Worm (Caenorhabditis elegans) whole organism, L4 larva: ENCODE results near the gene snrp-200.

ENCODE experiments used
- D1046.2 ChIP-seq: fragments of 200-800 bp; sonication (Bioruptor generic); IDR thresholded peaks from 2 replicates; pipeline ENCODE4 v1.3.6; 2022; ENCODE audit warnings: missing genetic modification characterization, missing compliant biosample characterization
- F10B5.3 ChIP-seq: sonication (generic microtip); optimal IDR thresholded peaks from 2 replicates; lab custom pipeline; 2016; ENCODE audit warnings: mild to moderate bottlenecking, missing genetic modification characterization, missing compliant biosample characterization
- F26F4.8 ChIP-seq: fragments of 200-800 bp; sonication (Bioruptor generic); conservative IDR thresholded peaks from 2 replicates; pipeline ENCODE4 v1.3.6; 2022; ENCODE audit warnings: missing genetic modification characterization, missing compliant biosample characterization
- R02D3.7 ChIP-seq: fragments of 150-350 bp; sonication (generic microtip); optimal IDR thresholded peaks from 3 replicates; lab custom pipeline; 2014; ENCODE audit warnings: missing biosample characterization, missing genetic modification characterization
- T20F7.1 ChIP-seq: fragments of 200-800 bp; sonication (Bioruptor generic); optimal IDR thresholded peaks from 2 replicates; lab custom pipeline; 2018; ENCODE audit warnings: mild to moderate bottlenecking, missing genetic modification characterization, missing compliant biosample characterization
- Y48G9A.11 ChIP-seq: fragments of 200-800 bp; sonication (Bioruptor generic); IDR thresholded peaks from 2 replicates; pipeline ENCODE4 v1.3.6; 2022; ENCODE audit warnings: missing genetic modification reagents, missing genetic modification characterization, missing compliant biosample characterization
- aha-1 ChIP-seq: fragments of 150-350 bp; peaks from one replicate; lab custom pipeline; 2014; ENCODE audit warnings: missing biosample characterization, missing genetic modification characterization
- aly-2 ChIP-seq: sonication (generic microtip); optimal IDR thresholded peaks from 2 replicates; lab custom pipeline; 2018; ENCODE audit warnings: missing biosample characterization, missing genetic modification characterization
- ama-1 ChIP-seq: fragments of 150-350 bp; optimal IDR thresholded peaks from 2 replicates; lab custom pipeline; 2014; ENCODE audit warnings: inconsistent platforms, mixed read lengths
- arid-1 ChIP-seq: fragments of 200-800 bp; sonication (Bioruptor generic); conservative IDR thresholded peaks from 2 replicates; pipeline ENCODE4 v1.3.6; 2022; ENCODE audit warnings: missing genetic modification reagents, missing genetic modification characterization, missing compliant biosample characterization
- ceh-28 ChIP-seq: fragments of 150-350 bp; optimal IDR thresholded peaks from 2 replicates; lab custom pipeline; 2014; ENCODE audit warnings: missing biosample characterization, missing genetic modification reagents, missing genetic modification characterization
- ceh-82 ChIP-seq: sonication (generic microtip); optimal IDR thresholded peaks from 2 replicates; lab custom pipeline; 2017; ENCODE audit warnings: missing biosample characterization, missing genetic modification characterization
- ces-1 ChIP-seq: fragments of 150-350 bp; sonication (generic microtip); optimal IDR thresholded peaks from 4 replicates; lab custom pipeline; 2014; ENCODE audit warnings: missing biosample characterization, missing genetic modification reagents, missing genetic modification characterization
- dmd-8 ChIP-seq: fragments of 200-800 bp; sonication (Bioruptor generic); IDR thresholded peaks from 2 replicates; pipeline ENCODE4 v1.3.6; 2022; ENCODE audit warnings: missing genetic modification characterization, missing compliant biosample characterization
- dmd-9 ChIP-seq: fragments of 200-800 bp; sonication (Bioruptor generic); IDR thresholded peaks from 2 replicates; pipeline ENCODE4 v1.3.6; 2022; ENCODE audit warnings: missing genetic modification reagents, missing genetic modification characterization, missing compliant biosample characterization
- dpl-1 ChIP-seq: fragments of 150-350 bp; optimal IDR thresholded peaks from 2 replicates; lab custom pipeline; 2014; ENCODE audit warnings: missing biosample characterization, missing genetic modification reagents, missing genetic modification characterization
- duxl-1 ChIP-seq: sonication (generic microtip); optimal IDR thresholded peaks from 2 replicates; lab custom pipeline; 2016; ENCODE audit warnings: mild to moderate bottlenecking, missing genetic modification characterization, moderate library complexity, missing compliant biosample characterization; ENCODE audit not compliant: poor library complexity
- dve-1 ChIP-seq: sonication (generic microtip); optimal IDR thresholded peaks from 2 replicates; lab custom pipeline; 2017; ENCODE audit warnings: antibody characterized with exemption, mild to moderate bottlenecking, missing genetic modification characterization, missing compliant biosample characterization; ENCODE audit not compliant: insufficient read depth
- fkh-10 ChIP-seq: fragments of 150-350 bp; optimal IDR thresholded peaks from 2 replicates; lab custom pipeline; 2014; ENCODE audit warnings: missing biosample characterization, missing genetic modification reagents, missing genetic modification characterization
- fos-1 ChIP-seq: fragments of 150-350 bp; optimal IDR thresholded peaks from 2 replicates; lab custom pipeline; 2014; ENCODE audit warnings: missing biosample characterization, missing genetic modification characterization
- hlh-11 ChIP-seq: fragments of 200-800 bp; sonication (Bioruptor generic); optimal IDR thresholded peaks from 2 replicates; lab custom pipeline; 2018; ENCODE audit warnings: mild to moderate bottlenecking, missing genetic modification characterization, missing compliant biosample characterization
- hlh-30 ChIP-seq: sonication (generic microtip); optimal IDR thresholded peaks from 2 replicates; lab custom pipeline; 2017; ENCODE audit warnings: antibody characterized with exemption, mild to moderate bottlenecking, missing genetic modification characterization, missing compliant biosample characterization; ENCODE audit not compliant: insufficient read depth
- hmg-1.1 ChIP-seq: fragments of 200-800 bp; sonication (Bioruptor generic); IDR thresholded peaks from 2 replicates; pipeline ENCODE4 v1.3.6; 2022; ENCODE audit warnings: missing genetic modification reagents, missing genetic modification characterization, missing compliant biosample characterization
- jun-1 ChIP-seq: fragments of 150-350 bp; optimal IDR thresholded peaks from 2 replicates; lab custom pipeline; 2014; ENCODE audit warnings: missing biosample characterization, missing genetic modification reagents, missing genetic modification characterization
- lin-29 ChIP-seq: fragments of 200-800 bp; sonication (Bioruptor generic); IDR thresholded peaks from 2 replicates; pipeline ENCODE4 v1.3.6; 2022; ENCODE audit warnings: missing genetic modification reagents, missing genetic modification characterization, missing compliant biosample characterization
- lin-38 ChIP-seq: fragments of 200-800 bp; sonication (Bioruptor generic); IDR thresholded peaks from 2 replicates; pipeline ENCODE4 v1.3.6; 2022; ENCODE audit warnings: missing genetic modification reagents, missing genetic modification characterization, missing compliant biosample characterization
- lsy-2 ChIP-seq, 2 experiments: fragments of 150-350 bp in 1 of 2; sonication (generic microtip) in 1 of 2; optimal IDR thresholded peaks; 2 replicates each; lab custom pipeline; 2014 to 2017; ENCODE audit warnings: missing biosample characterization in 2 of 2, missing genetic modification characterization in 2 of 2
- madf-5 ChIP-seq, 2 experiments: fragments of 200-800 bp; sonication (Bioruptor generic); IDR thresholded peaks; 2 replicates each; pipeline ENCODE4 v1.3.6; 2022; ENCODE audit warnings: missing compliant biosample characterization in 2 of 2, missing genetic modification characterization in 2 of 2
- mep-1 ChIP-seq: fragments of 150-350 bp; sonication (generic microtip); optimal IDR thresholded peaks from 3 replicates; lab custom pipeline; 2014; ENCODE audit warnings: missing biosample characterization, missing genetic modification characterization
- mes-2 ChIP-seq: sonication (generic microtip); optimal IDR thresholded peaks from 2 replicates; lab custom pipeline; 2016; ENCODE audit warnings: missing genotype, mild to moderate bottlenecking, missing genetic modification characterization, missing compliant biosample characterization; ENCODE audit not compliant: poor library complexity, severe bottlenecking
- nhr-102 ChIP-seq: sonication (generic microtip); optimal IDR thresholded peaks from 2 replicates; lab custom pipeline; 2016; ENCODE audit warnings: mild to moderate bottlenecking, missing genetic modification characterization, moderate library complexity, missing compliant biosample characterization
- nhr-11 ChIP-seq: fragments of 150-350 bp; optimal IDR thresholded peaks from 2 replicates; lab custom pipeline; 2014; ENCODE audit warnings: missing biosample characterization, missing genetic modification characterization
- nhr-237 ChIP-seq: sonication (generic microtip); optimal IDR thresholded peaks from 2 replicates; lab custom pipeline; 2017; ENCODE audit warnings: missing biosample characterization, missing genetic modification characterization
- nhr-41 ChIP-seq: fragments of 200-800 bp; sonication (Bioruptor generic); IDR thresholded peaks from 2 replicates; pipeline ENCODE4 v1.3.6; 2022; ENCODE audit warnings: missing genetic modification reagents, missing genetic modification characterization, missing compliant biosample characterization
- nhr-42 ChIP-seq: fragments of 200-800 bp; sonication (Bioruptor generic); IDR thresholded peaks from 2 replicates; pipeline ENCODE4 v1.3.6; 2022; ENCODE audit warnings: missing genetic modification characterization, missing compliant biosample characterization
- nhr-76 ChIP-seq: fragments of 150-350 bp; optimal IDR thresholded peaks from 2 replicates; lab custom pipeline; 2014; ENCODE audit warnings: missing biosample characterization, missing genetic modification characterization
- php-3 ChIP-seq: fragments of 200-800 bp; sonication (Bioruptor generic); IDR thresholded peaks from 2 replicates; pipeline ENCODE4 v1.3.6; 2022; ENCODE audit warnings: missing genetic modification reagents, missing genetic modification characterization, missing compliant biosample characterization
- pqm-1 ChIP-seq: sonication (generic microtip); optimal IDR thresholded peaks from 2 replicates; lab custom pipeline; 2017; ENCODE audit warnings: missing biosample characterization, missing genetic modification characterization
- rbr-2 ChIP-seq: sonication (generic microtip); optimal IDR thresholded peaks from 2 replicates; lab custom pipeline; 2016; ENCODE audit warnings: missing genotype, missing genetic modification characterization, missing compliant biosample characterization
- skn-1 ChIP-seq: fragments of 150-350 bp; optimal IDR thresholded peaks from 2 replicates; lab custom pipeline; 2014; ENCODE audit warnings: missing biosample characterization, missing genetic modification characterization
- snpc-4 ChIP-seq: fragments of 150-350 bp; optimal IDR thresholded peaks from 2 replicates; lab custom pipeline; 2014; ENCODE audit warnings: missing biosample characterization, missing genetic modification characterization
- spr-3 ChIP-seq: fragments of 200-800 bp; sonication (Bioruptor generic); optimal IDR thresholded peaks from 2 replicates; lab custom pipeline; 2018; ENCODE audit warnings: mild to moderate bottlenecking, missing genetic modification characterization, missing compliant biosample characterization
- unc-62 ChIP-seq, 3 experiments: fragments of 150-350 bp in 1 of 3; sonication (generic microtip); optimal IDR thresholded peaks in 2 of 3; peaks in 1 of 3; 1 replicate in 1 of 3; 2 replicates in 2 of 3; lab custom pipeline; 2014 to 2017; ENCODE audit warnings: missing biosample characterization in 3 of 3, missing genetic modification characterization in 3 of 3, missing genetic modification reagents in 3 of 3, missing genotype in 1 of 3
- vab-7 ChIP-seq: fragments of 200-800 bp; sonication (Bioruptor generic); IDR thresholded peaks from 2 replicates; pipeline ENCODE4 v1.3.6; 2022; ENCODE audit warnings: missing genetic modification reagents, missing genetic modification characterization, missing compliant biosample characterization
- zfp-3 ChIP-seq: fragments of 200-800 bp; sonication (Bioruptor generic); conservative IDR thresholded peaks from 2 replicates; pipeline ENCODE4 v1.3.6; 2022; ENCODE audit warnings: missing genetic modification reagents, missing genetic modification characterization, missing compliant biosample characterization
- ztf-7 ChIP-seq: fragments of 150-350 bp; optimal IDR thresholded peaks from 2 replicates; lab custom pipeline; 2014; ENCODE audit warnings: missing biosample characterization, missing genetic modification characterization

The snrp-200 gene

ce11 chrII:12679635-12680034 lies 57.1 kb downstream of the snrp-200 start, which contains the start of the genes Y38E10A.33 and cox-10:
Gene Y38E10A.33, minus strand, starts transcription at chrII:12679646.
Gene cox-10, plus strand, starts transcription at chrII:12679954.
- TF ChIP-seq mep-1 (tag; lab: Kevin White, UChicago) (peak; percentile 28), spr-3 (GFP tag; lab: Kevin White, UChicago) (no peak), ztf-7 (tag; lab: Kevin White, UChicago) (peak; percentile 9), dmd-9 (no peak), hlh-11 (tag; lab: Kevin White, UChicago) (no peak), dpl-1 (GFP tag; lab: Kevin White, UChicago) (peak; percentile 90), R02D3.7 (tag; lab: Kevin White, UChicago) (peak; percentile 72), F26F4.8 (GFP tag; lab: Robert Waterston, UW) (no peak), hlh-30 (tag; lab: Kevin White, UChicago) (peak; percentile 8), ceh-28 (tag; lab: Kevin White, UChicago) (no peak), pqm-1 (no peak), T20F7.1 (GFP tag; lab: Kevin White, UChicago) (peak; percentile 98), nhr-102 (tag; lab: Kevin White, UChicago) (peak; percentile 27), rbr-2 (tag; lab: Kevin White, UChicago) (peak; percentile 36), mes-2 (tag; lab: Kevin White, UChicago) (peak; percentile 85), hmg-1.1 (GFP tag; lab: Robert Waterston, UW) (0 out of 2 replicates have a peak, but pooled peaks have one; percentile 38), lin-38 (GFP tag; lab: Robert Waterston, UW) (peak; percentile 72), lsy-2 (tag; optimal IDR thresholded peaks at IDR 0.05; lab: Kevin White, UChicago) (peak in 1 of 2 experiments; percentile 79), dve-1 (peak; percentile 45), aha-1 (peak; percentile 32), Y48G9A.11 (peak; percentile 99)

- no peak for TF ChIP-seq nhr-76
- no peak for TF ChIP-seq ceh-82 (tag; lab: Kevin White, UChicago)
- TF ChIP-seq snpc-4 (tag; lab: Kevin White, UChicago): no peak
- no peak for TF ChIP-seq nhr-41 (GFP tag; lab: Robert Waterston, UW)
- no peak for TF ChIP-seq dmd-8
- no peak for TF ChIP-seq fos-1 (tag; lab: Kevin White, UChicago)
- no peak for TF ChIP-seq arid-1 (GFP tag; lab: Robert Waterston, UW)
- TF ChIP-seq vab-7 (GFP tag; lab: Robert Waterston, UW): no peak
- no peak for TF ChIP-seq nhr-11 (tag; lab: Kevin White, UChicago)
- TF ChIP-seq ama-1 (lab: Kevin White, UChicago): no peak
- no peak for TF ChIP-seq D1046.2 (GFP tag; lab: Robert Waterston, UW)
- no peak for TF ChIP-seq nhr-102 (tag; lab: Kevin White, UChicago)
- TF ChIP-seq lin-29 (GFP tag; lab: Robert Waterston, UW): no peak
- TF ChIP-seq aha-1: no peak
- TF ChIP-seq Y48G9A.11: no peak
- no peak for TF ChIP-seq dve-1
- TF ChIP-seq aly-2 (tag; lab: Kevin White, UChicago): no peak
- TF ChIP-seq madf-5 (GFP tag; IDR thresholded peaks at IDR 0.05; lab: Robert Waterston, UW): no peak
- no peak for TF ChIP-seq lsy-2 (tag; optimal IDR thresholded peaks at IDR 0.05; lab: Kevin White, UChicago)
Observed at ce11 chrII:12678867-12679134, 57.9 kb downstream of the snrp-200 start, which contains the start of gene Y38E10A.24. Gene Y38E10A.24, plus strand, starts transcription at chrII:12679035.

ce11 chrII:12677975-12678866 lies 58.5 kb downstream of the snrp-200 start:
- TF ChIP-seq fkh-10 (GFP tag; lab: Kevin White, UChicago) (peak; percentile 56), nhr-237 (no peak), duxl-1 (tag; lab: Kevin White, UChicago) (peak; percentile 63), ces-1 (no peak), F10B5.3 (peak; percentile 64), zfp-3 (GFP tag; lab: Robert Waterston, UW) (0 out of 2 replicates have a peak, but pooled peaks have one; percentile 79), skn-1 (tag; lab: Kevin White, UChicago) (no peak), nhr-41 (GFP tag; lab: Robert Waterston, UW) (no peak), nhr-42 (no peak), ztf-7 (tag; lab: Kevin White, UChicago) (peak; percentile 59), dmd-9 (peak; percentile 65), php-3 (GFP tag; lab: Robert Waterston, UW) (0 out of 2 replicates have a peak, but pooled peaks have one; percentile 54), unc-62 (GFP tag; optimal IDR thresholded peaks at IDR 0.05 in 1 of 2; lab: Kevin White, UChicago) (no peak), unc-62 (tag; optimal IDR thresholded peaks at IDR 0.05; lab: Kevin White, UChicago) (no peak), dve-1 (peak; percentile 67), jun-1 (tag; lab: Kevin White, UChicago) (no peak)
